Fruit fly (Drosophila melanogaster) whole organism, embryonic: Measurements from ENCODE around the gene foi.

Experiments
- CG10147 ChIP-seq: fragments of 200-800 bp; sonication (Bioruptor generic); optimal IDR thresholded peaks from 2 replicates; lab custom pipeline; 2019; ENCODE audit warnings: missing biosample characterization, mild to moderate bottlenecking, missing genetic modification characterization, moderate library complexity
- CG10366 ChIP-seq: fragments of 200-800 bp; sonication (Bioruptor generic); IDR thresholded peaks from 2 replicates; pipeline ENCODE4 v1.3.6; 2022; ENCODE audit warnings: missing biosample characterization, missing genetic modification characterization
- CG12155 ChIP-seq: fragments of 200-800 bp; sonication (Bioruptor generic); optimal IDR thresholded peaks from 3 replicates; lab custom pipeline; 2016; ENCODE audit warnings: missing biosample characterization, missing genetic modification characterization
- CG14710 ChIP-seq: fragments of 200-800 bp; sonication (Bioruptor generic); optimal IDR thresholded peaks from 3 replicates; lab custom pipeline; 2019; ENCODE audit warnings: missing biosample characterization, mild to moderate bottlenecking, missing genetic modification characterization, moderate library complexity
- CG15601 ChIP-seq: fragments of 200-800 bp; sonication (Bioruptor generic); optimal IDR thresholded peaks from 3 replicates; lab custom pipeline; 2019; ENCODE audit warnings: missing biosample characterization, mild to moderate bottlenecking, missing genetic modification characterization, moderate library complexity
- CG1602 ChIP-seq: fragments of 200-800 bp; sonication (Bioruptor generic); optimal IDR thresholded peaks from 3 replicates; lab custom pipeline; 2016; ENCODE audit warnings: missing biosample characterization, missing genetic modification characterization
- CG1647 ChIP-seq: fragments of 200-800 bp; sonication (Bioruptor generic); optimal IDR thresholded peaks from 3 replicates; lab custom pipeline; 2016; ENCODE audit warnings: missing biosample characterization, missing genetic modification characterization
- CG2116 ChIP-seq: fragments of 200-800 bp; sonication (Bioruptor generic); optimal IDR thresholded peaks from 3 replicates; lab custom pipeline; 2018; ENCODE audit warnings: missing biosample characterization, mild to moderate bottlenecking, missing genetic modification characterization
- CG3065 ChIP-seq: fragments of 200-800 bp; sonication (Bioruptor generic); optimal IDR thresholded peaks from 2 replicates; lab custom pipeline; 2016; ENCODE audit warnings: missing biosample characterization, missing genetic modification characterization
- CG33557 ChIP-seq: fragments of 200-800 bp; sonication (Bioruptor generic); optimal IDR thresholded peaks from 2 replicates; lab custom pipeline; 2019; ENCODE audit warnings: missing biosample characterization, mild to moderate bottlenecking, missing genetic modification characterization, moderate library complexity
- CG42726 ChIP-seq: fragments of 200-800 bp; sonication (Bioruptor generic); IDR thresholded peaks from 2 replicates; pipeline ENCODE4 v1.3.6; 2022; ENCODE audit warnings: missing biosample characterization, missing genetic modification characterization; ENCODE audit not compliant: partially characterized antibody
- CG43689 ChIP-seq: fragments of 200-800 bp; sonication (Bioruptor generic); IDR thresholded peaks from 2 replicates; pipeline ENCODE4 v1.3.6; 2022; ENCODE audit warnings: missing biosample characterization, missing genetic modification characterization
- CG4617 ChIP-seq: fragments of 200-800 bp; sonication (Bioruptor generic); optimal IDR thresholded peaks from 3 replicates; lab custom pipeline; 2016; ENCODE audit warnings: missing biosample characterization, missing genetic modification characterization, borderline replicate concordance
- CG6765 ChIP-seq: fragments of 200-800 bp; sonication (Bioruptor generic); optimal IDR thresholded peaks from 3 replicates; lab custom pipeline; 2017; ENCODE audit warnings: missing biosample characterization, mild to moderate bottlenecking, missing genetic modification characterization
- CG7357 ChIP-seq: fragments of 200-800 bp; sonication (Bioruptor generic); IDR thresholded peaks from 3 replicates; pipeline ENCODE4 v1.3.6; 2022; ENCODE audit warnings: missing biosample characterization, missing genetic modification characterization
- CG8281 ChIP-seq: fragments of 200-800 bp; sonication (Bioruptor generic); optimal IDR thresholded peaks from 2 replicates; lab custom pipeline; 2018; ENCODE audit warnings: missing biosample characterization, mild to moderate bottlenecking, missing genetic modification characterization, moderate library complexity
- CG8290 ChIP-seq, 3 experiments: fragments of 200-800 bp; sonication (Bioruptor generic); optimal IDR thresholded peaks; 2 replicates each; lab custom pipeline; 2016 to 2019; ENCODE audit warnings: missing biosample characterization in 3 of 3, missing genetic modification characterization in 3 of 3, mild to moderate bottlenecking in 2 of 3, moderate library complexity in 1 of 3
- CG8388 ChIP-seq: fragments of 200-800 bp; sonication (Bioruptor generic); optimal IDR thresholded peaks from 2 replicates; lab custom pipeline; 2019; ENCODE audit warnings: missing biosample characterization, mild to moderate bottlenecking, missing genetic modification characterization, moderate library complexity
- Camta ChIP-seq: fragments of 200-800 bp; sonication (Bioruptor generic); optimal IDR thresholded peaks from 2 replicates; lab custom pipeline; 2016; ENCODE audit warnings: missing biosample characterization, missing genetic modification characterization
- Dp ChIP-seq: fragments of 200-800 bp; sonication (Bioruptor generic); optimal IDR thresholded peaks from 2 replicates; lab custom pipeline; 2018; ENCODE audit warnings: missing biosample characterization, mild to moderate bottlenecking, missing genetic modification characterization, moderate library complexity
- E2f2 ChIP-seq: fragments of 200-800 bp; sonication (Bioruptor generic); IDR thresholded peaks from 2 replicates; pipeline ENCODE4 v1.3.6; 2022; ENCODE audit warnings: missing biosample characterization, missing genetic modification characterization
- Lpt ChIP-seq: fragments of >200 bp; optimal IDR thresholded peaks from 2 replicates; lab custom pipeline; 2018; ENCODE audit warnings: missing biosample characterization, missing genetic modification characterization
- MESR4 ChIP-seq: fragments of 200-800 bp; sonication (Bioruptor generic); optimal IDR thresholded peaks from 2 replicates; lab custom pipeline; 2018; ENCODE audit warnings: missing biosample characterization, mild to moderate bottlenecking, missing genetic modification characterization, moderate library complexity
- NFAT ChIP-seq: fragments of 200-800 bp; sonication (Bioruptor generic); IDR thresholded peaks from 2 replicates; pipeline ENCODE4 v1.3.6; 2022; ENCODE audit warnings: missing biosample characterization, missing genetic modification characterization
- Pdp1 ChIP-seq, 2 experiments: fragments of 200-800 bp; sonication (Bioruptor generic); optimal IDR thresholded peaks; 3 replicates each; lab custom pipeline; 2016; ENCODE audit warnings: missing biosample characterization in 2 of 2, missing genetic modification characterization in 2 of 2, mild to moderate bottlenecking in 1 of 2, moderate library complexity in 1 of 2
- Scr ChIP-seq: fragments of 200-800 bp; sonication (Bioruptor generic); IDR thresholded peaks from 2 replicates; pipeline ENCODE4 v1.3.6; 2022; ENCODE audit warnings: missing biosample characterization, missing genetic modification characterization; ENCODE audit not compliant: partially characterized antibody
- Sox102F ChIP-seq: fragments of 200-800 bp; sonication (Bioruptor generic); optimal IDR thresholded peaks from 2 replicates; lab custom pipeline; 2018; ENCODE audit warnings: missing biosample characterization, mild to moderate bottlenecking, missing genetic modification characterization, moderate library complexity
- Sry-δ ChIP-seq: fragments of 200-800 bp; sonication (Bioruptor generic); optimal IDR thresholded peaks from 2 replicates; lab custom pipeline; 2016; ENCODE audit warnings: missing biosample characterization, missing genetic modification characterization
- TFAM ChIP-seq: fragments of 200-800 bp; sonication (Bioruptor generic); optimal IDR thresholded peaks from 2 replicates; lab custom pipeline; 2017; ENCODE audit warnings: missing biosample characterization, missing genetic modification characterization, inconsistent platforms
- Vsx1 ChIP-seq: fragments of 200-800 bp; sonication (Bioruptor generic); optimal IDR thresholded peaks from 2 replicates; lab custom pipeline; 2017; ENCODE audit warnings: missing biosample characterization, mild to moderate bottlenecking, missing genetic modification characterization, missing genetic modification reagents
- Xrp1 ChIP-seq: fragments of 200-800 bp; sonication (Bioruptor generic); IDR thresholded peaks from 2 replicates; pipeline ENCODE4 v1.3.6; 2022; ENCODE audit warnings: missing biosample characterization, missing genetic modification characterization
- amos ChIP-seq: fragments of 200-800 bp; sonication (Bioruptor generic); IDR thresholded peaks from 2 replicates; pipeline ENCODE4 v1.3.6; 2022; ENCODE audit warnings: missing biosample characterization, missing genetic modification characterization; ENCODE audit not compliant: partially characterized antibody
- ci ChIP-seq: fragments of 200-800 bp; sonication (Bioruptor generic); IDR thresholded peaks from 3 replicates; pipeline ENCODE4 v1.3.6; 2022; ENCODE audit warnings: missing biosample characterization, missing genetic modification characterization
- dm ChIP-seq: fragments of 200-800 bp; sonication (Bioruptor generic); optimal IDR thresholded peaks from 3 replicates; lab custom pipeline; 2016; ENCODE audit warnings: missing biosample characterization, missing genetic modification characterization
- dmrt99B ChIP-seq: fragments of 200-800 bp; sonication (Bioruptor generic); optimal IDR thresholded peaks from 2 replicates; lab custom pipeline; 2018; ENCODE audit warnings: missing biosample characterization, mild to moderate bottlenecking, missing genetic modification characterization, moderate library complexity
- eve ChIP-seq, 2 experiments: fragments of >200 bp; optimal IDR thresholded peaks; 2 replicates each; lab custom pipeline; 2017; ENCODE audit warnings: missing biosample characterization in 2 of 2, missing genetic modification characterization in 2 of 2
- fd64A ChIP-seq: fragments of 200-800 bp; sonication (Bioruptor generic); optimal IDR thresholded peaks from 3 replicates; lab custom pipeline; 2018; ENCODE audit warnings: missing biosample characterization, mild to moderate bottlenecking, missing genetic modification characterization
- fu2 ChIP-seq: fragments of 200-800 bp; sonication (Bioruptor generic); optimal IDR thresholded peaks from 2 replicates; lab custom pipeline; 2016; ENCODE audit warnings: missing biosample characterization, missing genetic modification characterization
- gfzf ChIP-seq: fragments of 200-800 bp; sonication (Bioruptor generic); optimal IDR thresholded peaks from 2 replicates; lab custom pipeline; 2016; ENCODE audit warnings: missing biosample characterization, mild to moderate bottlenecking, missing genetic modification characterization, moderate library complexity
- her ChIP-seq: fragments of 200-800 bp; sonication (Bioruptor generic); optimal IDR thresholded peaks from 2 replicates; lab custom pipeline; 2016; ENCODE audit warnings: missing biosample characterization, missing genetic modification characterization
- kah ChIP-seq: fragments of 200-800 bp; sonication (Bioruptor generic); optimal IDR thresholded peaks from 2 replicates; lab custom pipeline; 2018; ENCODE audit warnings: missing biosample characterization, mild to moderate bottlenecking, missing genetic modification characterization
- p53 ChIP-seq: fragments of 200-800 bp; sonication (Bioruptor generic); optimal IDR thresholded peaks from 2 replicates; lab custom pipeline; 2016; ENCODE audit warnings: missing biosample characterization, missing genetic modification characterization
- pzg ChIP-seq: fragments of 200-800 bp; sonication (Bioruptor generic); optimal IDR thresholded peaks from 3 replicates; lab custom pipeline; 2018; ENCODE audit warnings: missing biosample characterization, mild to moderate bottlenecking, missing genetic modification characterization, moderate library complexity
- ranshi ChIP-seq: fragments of 200-800 bp; sonication (Bioruptor generic); IDR thresholded peaks from 2 replicates; pipeline ENCODE4 v1.3.6; 2022; ENCODE audit warnings: missing biosample characterization, missing genetic modification characterization
- scrt ChIP-seq: fragments of 200-800 bp; sonication (Bioruptor generic); optimal IDR thresholded peaks from 2 replicates; lab custom pipeline; 2018; ENCODE audit warnings: missing biosample characterization, mild to moderate bottlenecking, missing genetic modification characterization, moderate library complexity
- slbo ChIP-seq: fragments of 200-800 bp; sonication (Bioruptor generic); IDR thresholded peaks from 2 replicates; pipeline ENCODE4 v1.3.6; 2022; ENCODE audit warnings: missing biosample characterization, missing genetic modification characterization
- zfh1 ChIP-seq: fragments of 200-800 bp; sonication (Bioruptor generic); IDR thresholded peaks from 3 replicates; pipeline ENCODE4 v1.3.6; 2022; ENCODE audit warnings: missing biosample characterization, missing genetic modification characterization

The foi gene

DNA sequence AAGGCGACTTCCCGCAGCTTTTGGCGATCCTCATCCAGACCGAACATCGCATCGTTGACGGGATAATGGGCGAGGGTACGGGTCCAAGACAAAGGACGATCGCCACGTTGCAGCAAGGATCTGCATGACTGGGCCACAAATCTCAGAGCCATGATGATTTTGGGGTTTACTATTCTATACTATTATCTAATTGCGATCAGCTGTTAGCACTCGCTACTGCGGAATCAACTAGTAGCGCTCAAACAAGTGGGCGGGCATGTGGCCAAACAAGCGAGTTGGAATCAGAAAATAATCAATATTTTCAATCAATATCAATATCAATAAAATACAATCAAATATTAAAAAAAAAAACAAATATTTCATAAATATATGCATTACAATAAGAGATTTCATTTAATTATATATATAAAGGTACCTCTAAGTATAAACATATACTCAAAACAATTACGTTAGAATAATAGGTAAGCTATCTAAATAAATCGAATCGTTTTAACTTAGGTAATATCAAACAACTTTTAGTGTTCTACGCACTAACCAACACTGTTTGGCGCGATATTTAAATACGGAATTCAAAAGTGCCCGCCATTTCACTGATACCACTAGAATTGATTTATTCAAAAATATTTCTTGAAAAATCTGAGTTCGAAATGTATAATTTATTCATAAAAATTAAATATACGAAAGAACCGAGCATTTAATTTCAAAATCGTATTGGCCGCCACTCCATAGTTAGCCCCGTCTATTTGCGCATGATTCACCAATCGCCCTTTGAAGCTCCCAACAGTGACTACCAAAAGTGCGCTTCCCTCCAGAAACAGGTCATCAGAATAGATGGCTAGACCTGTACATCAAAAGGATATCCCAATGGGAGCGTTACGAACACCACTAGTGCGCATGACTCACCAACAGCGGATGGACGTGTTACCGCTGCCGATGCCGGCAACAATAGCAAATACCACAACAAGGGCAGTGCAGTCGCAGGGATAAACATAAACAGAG lies 51.1 kb downstream of the foi start, which contains the start of the genes CG6638 and CG43078 (continued):
- TF ChIP-seq Vsx1 = no peak
- TF ChIP-seq CG12155 (GFP tag; lab: Kevin White, UChicago) = peak; percentile 99
- no peak for TF ChIP-seq p53 (GFP tag; lab: Kevin White, UChicago)
- TF ChIP-seq zfh1 (GFP tag; lab: Robert Waterston, UW) = no peak
- TF ChIP-seq slbo = no peak
- no peak for TF ChIP-seq her (GFP tag; lab: Kevin White, UChicago)
- peak; percentile 17; the same call in 1 of the 2 replicates for TF ChIP-seq CG42726 (GFP tag; lab: Robert Waterston, UW)
- peak; percentile 67 for TF ChIP-seq MESR4 (GFP tag; lab: Kevin White, UChicago)
- TF ChIP-seq CG1647 (GFP tag; lab: Kevin White, UChicago) = no peak
- TF ChIP-seq Dp (GFP tag; lab: Kevin White, UChicago) = peak; percentile 88
- peak; percentile 28 for TF ChIP-seq CG15601 (tag; lab: Kevin White, UChicago)
- TF ChIP-seq Sox102F (GFP tag; lab: Kevin White, UChicago) = no peak
- no peak for TF ChIP-seq Scr
- peak; percentile 67 for TF ChIP-seq CG2116 (GFP tag; lab: Kevin White, UChicago)
- no peak for TF ChIP-seq ci (GFP tag; lab: Robert Waterston, UW)
- TF ChIP-seq fu2 = no peak
- peak; percentile 27 for TF ChIP-seq Sry-δ (GFP tag; lab: Kevin White, UChicago)
- TF ChIP-seq NFAT = no peak
- no peak for TF ChIP-seq dmrt99B (tag; lab: Kevin White, UChicago)
- peak; percentile 85 for TF ChIP-seq scrt (GFP tag; lab: Kevin White, UChicago)
- peak; percentile 15 for TF ChIP-seq CG3065 (GFP tag; lab: Kevin White, UChicago)
- no peak for TF ChIP-seq TFAM (GFP tag; lab: Kevin White, UChicago)
- no peak for TF ChIP-seq CG4617 (GFP tag; lab: Kevin White, UChicago)
- peak; percentile 91 for TF ChIP-seq E2f2 (GFP tag; lab: Robert Waterston, UW)
- no peak for TF ChIP-seq CG8281
- TF ChIP-seq CG14710 = peak; percentile 33
- no peak; the same call in 1 of the 2 replicates for TF ChIP-seq Xrp1 (GFP tag; lab: Robert Waterston, UW)
- no peak for TF ChIP-seq CG10147 (GFP tag; lab: Kevin White, UChicago)
- peak in 1 of 2 experiments; percentile 92 for TF ChIP-seq Pdp1 (GFP tag; optimal IDR thresholded peaks at IDR 0.05; lab: Kevin White, UChicago)
- TF ChIP-seq Lpt (GFP tag; lab: Kevin White, UChicago) = no peak
- TF ChIP-seq pzg = peak; percentile 23
- no peak for TF ChIP-seq CG1602 (GFP tag; lab: Kevin White, UChicago)
- TF ChIP-seq CG8388 (GFP tag; lab: Kevin White, UChicago) = peak; percentile 89
- TF ChIP-seq fd64A (GFP tag; lab: Kevin White, UChicago) = no peak
- no peak for TF ChIP-seq dm
- no peak for TF ChIP-seq CG33557 (GFP tag; lab: Kevin White, UChicago)
- TF ChIP-seq Camta (GFP tag; lab: Kevin White, UChicago) = peak; percentile 6
- peak; percentile 48 for TF ChIP-seq CG8290 (GFP tag; optimal IDR thresholded peaks at IDR 0.05; lab: Kevin White, UChicago)
- TF ChIP-seq CG8290 (tag; optimal IDR thresholded peaks at IDR 0.05; lab: Kevin White, UChicago) = no peak
- TF ChIP-seq CG10366 (GFP tag; lab: Robert Waterston, UW) = no peak
- TF ChIP-seq gfzf (GFP tag; lab: Kevin White, UChicago) = peak; percentile 39
- TF ChIP-seq eve (GFP tag; optimal IDR thresholded peaks at IDR 0.05; lab: Kevin White, UChicago) = no peak
- peak; percentile 96 for TF ChIP-seq kah
- TF ChIP-seq CG6765 (GFP tag; lab: Kevin White, UChicago) = no peak
- no peak for TF ChIP-seq ranshi (GFP tag; lab: Robert Waterston, UW)
- no peak for TF ChIP-seq CG7357 (GFP tag; lab: Robert Waterston, UW)
- no peak for TF ChIP-seq CG43689
- TF ChIP-seq amos (GFP tag; lab: Robert Waterston, UW) = no peak
